Fruit fly (Drosophila melanogaster) whole organism, embryonic: ENCODE results near the gene NELF-B.

Experiments
- CG17802 ChIP-seq: fragments of 200-800 bp; sonication (Bioruptor generic); optimal IDR thresholded peaks from 2 replicates; lab custom pipeline; 2018; ENCODE audit warnings: missing biosample characterization, mild to moderate bottlenecking, missing genetic modification characterization, moderate library complexity
- CG2120 ChIP-seq: fragments of 200-800 bp; sonication (Bioruptor generic); optimal IDR thresholded peaks from 3 replicates; lab custom pipeline; 2016; ENCODE audit warnings: missing biosample characterization, missing genetic modification characterization
- CG7963 ChIP-seq: fragments of 200-800 bp; sonication (Bioruptor generic); IDR thresholded peaks from 3 replicates; pipeline ENCODE4 v1.3.6; 2022; ENCODE audit warnings: missing biosample characterization, missing genetic modification characterization; ENCODE audit not compliant: partially characterized antibody
- CHES-1-like ChIP-seq: fragments of 200-800 bp; sonication (Bioruptor generic); optimal IDR thresholded peaks from 2 replicates; lab custom pipeline; 2016; ENCODE audit warnings: missing biosample characterization, missing genetic modification characterization
- Neu2 ChIP-seq: fragments of 200-800 bp; sonication (Bioruptor generic); optimal IDR thresholded peaks from 3 replicates; lab custom pipeline; 2016; ENCODE audit warnings: missing biosample characterization, missing genetic modification characterization, borderline replicate concordance
- Optix ChIP-seq: fragments of 200-800 bp; sonication (Bioruptor generic); IDR thresholded peaks from 3 replicates; pipeline ENCODE4 v1.3.6; 2022; ENCODE audit warnings: missing biosample characterization, missing genetic modification characterization
- Xrp1 ChIP-seq: fragments of 200-800 bp; sonication (Bioruptor generic); IDR thresholded peaks from 2 replicates; pipeline ENCODE4 v1.3.6; 2022; ENCODE audit warnings: missing biosample characterization, missing genetic modification characterization
- gsb ChIP-seq: fragments of 200-800 bp; sonication (Bioruptor generic); IDR thresholded peaks from 2 replicates; pipeline ENCODE4 v1.3.6; 2022; ENCODE audit warnings: missing biosample characterization, missing genetic modification characterization
- scrt ChIP-seq: fragments of 200-800 bp; sonication (Bioruptor generic); optimal IDR thresholded peaks from 2 replicates; lab custom pipeline; 2018; ENCODE audit warnings: missing biosample characterization, mild to moderate bottlenecking, missing genetic modification characterization, moderate library complexity

DNA sequence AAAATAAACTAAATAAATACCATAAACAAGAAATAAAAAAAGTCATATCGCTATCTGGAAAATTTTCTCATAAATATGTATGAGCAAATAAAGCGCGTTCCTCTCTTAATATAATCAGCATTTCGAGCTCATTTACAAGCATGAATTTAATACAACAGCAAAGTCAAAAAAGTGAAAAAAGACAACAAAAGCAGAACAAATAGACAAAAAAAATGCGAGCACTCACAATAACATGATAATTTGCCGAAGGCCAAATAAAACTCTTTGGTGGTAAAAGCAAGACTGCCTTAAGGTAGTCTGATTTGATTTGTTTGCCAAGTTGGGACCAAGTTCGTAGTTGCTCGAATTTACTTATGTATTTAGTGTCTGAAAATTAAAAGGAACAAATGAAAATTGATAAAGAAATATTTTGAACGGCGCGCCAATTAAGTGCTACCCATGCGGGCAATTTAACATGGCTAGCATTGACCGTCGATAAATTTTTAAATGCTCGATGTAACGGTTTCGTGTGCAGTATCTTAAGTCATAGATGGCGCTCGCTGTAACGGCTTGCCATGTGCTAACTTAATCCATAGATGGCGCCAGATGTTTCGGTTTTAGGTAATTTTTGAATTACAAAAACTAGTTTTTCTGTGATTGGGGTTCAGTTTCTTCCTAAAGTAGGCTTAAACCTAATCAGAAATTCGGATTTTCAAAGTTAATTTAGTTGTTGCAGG, 17.6 kb downstream of the NELF-B start:
- TF ChIP-seq gsb (GFP tag; lab: Robert Waterston, UW) (no peak), CG17802 (tag; lab: Kevin White, UChicago) (no peak), CHES-1-like (GFP tag; lab: Kevin White, UChicago) (peak; percentile 73), CG7963 (GFP tag; lab: Robert Waterston, UW) (no peak), CG2120 (GFP tag; lab: Kevin White, UChicago) (peak; percentile 33), Neu2 (GFP tag; lab: Kevin White, UChicago) (no peak), Xrp1 (GFP tag; lab: Robert Waterston, UW) (no peak), scrt (GFP tag; lab: Kevin White, UChicago) (no peak), Optix (GFP tag; lab: Robert Waterston, UW) (no peak)
